Fruit fly (Drosophila melanogaster) whole organism, adult: ENCODE data around the gene CG16953.

Experiments used
- CG11617 ChIP-seq: fragments of 200-800 bp; sonication (Bioruptor generic); optimal IDR thresholded peaks from 2 replicates; lab custom pipeline; 2017; ENCODE audit warnings: mild to moderate bottlenecking, missing biosample characterization, missing genetic modification reagents, missing genetic modification characterization
- CG12768 ChIP-seq: fragments of 200-800 bp; sonication (Bioruptor generic); optimal IDR thresholded peaks from 2 replicates; lab custom pipeline; 2017; ENCODE audit warnings: missing biosample characterization, missing genetic modification characterization, mild to moderate bottlenecking, moderate library complexity, missing genetic modification reagents
- CG14711 ChIP-seq: fragments of 200-800 bp; sonication (Bioruptor generic); optimal IDR thresholded peaks from 2 replicates; lab custom pipeline; 2018; ENCODE audit warnings: missing biosample characterization, mild to moderate bottlenecking, missing genetic modification characterization, moderate library complexity
- CG1620 ChIP-seq: fragments of 200-800 bp; sonication (Bioruptor generic); optimal IDR thresholded peaks from 2 replicates; lab custom pipeline; 2016; ENCODE audit warnings: missing biosample characterization, missing genetic modification characterization
- CG33017 ChIP-seq: fragments of 200-800 bp; sonication (Bioruptor generic); optimal IDR thresholded peaks from 2 replicates; lab custom pipeline; 2018; ENCODE audit warnings: missing biosample characterization, mild to moderate bottlenecking, missing genetic modification characterization, moderate library complexity
- CG5204 ChIP-seq: fragments of 200-800 bp; sonication (Bioruptor generic); optimal IDR thresholded peaks from 2 replicates; lab custom pipeline; 2016; ENCODE audit warnings: missing biosample characterization, missing genetic modification characterization
- CG7045 ChIP-seq: fragments of 200-800 bp; sonication (Bioruptor generic); optimal IDR thresholded peaks from 2 replicates; lab custom pipeline; 2017; ENCODE audit warnings: missing biosample characterization, mild to moderate bottlenecking, missing genetic modification characterization
- CG7101 ChIP-seq: fragments of 200-800 bp; sonication (Bioruptor generic); optimal IDR thresholded peaks from 2 replicates; lab custom pipeline; 2018; ENCODE audit warnings: missing biosample characterization, mild to moderate bottlenecking, missing genetic modification characterization, moderate library complexity
- Clk ChIP-seq: fragments of 200-800 bp; sonication (Bioruptor generic); optimal IDR thresholded peaks from 2 replicates; lab custom pipeline; 2017; ENCODE audit warnings: missing biosample characterization, missing genetic modification characterization
- Crg-1 ChIP-seq: fragments of 200-800 bp; sonication (Bioruptor generic); optimal IDR thresholded peaks from 2 replicates; lab custom pipeline; 2016; ENCODE audit warnings: missing biosample characterization, missing genetic modification characterization
- Hr96 ChIP-seq: fragments of 200-800 bp; sonication (Bioruptor generic); optimal IDR thresholded peaks from 2 replicates; lab custom pipeline; 2016; ENCODE audit warnings: missing biosample characterization, missing genetic modification characterization
- Mnt ChIP-seq: fragments of 200-800 bp; sonication (Bioruptor generic); optimal IDR thresholded peaks from 2 replicates; lab custom pipeline; 2016; ENCODE audit warnings: missing biosample characterization, mild to moderate bottlenecking, missing genetic modification characterization
- bab1 ChIP-seq: fragments of 200-800 bp; sonication (Bioruptor generic); optimal IDR thresholded peaks from 3 replicates; lab custom pipeline; 2019; ENCODE audit warnings: missing biosample characterization, mild to moderate bottlenecking, missing genetic modification characterization, moderate library complexity
- cic ChIP-seq: fragments of 200-800 bp; sonication (Bioruptor generic); optimal IDR thresholded peaks from 2 replicates; lab custom pipeline; 2017; ENCODE audit warnings: missing biosample characterization, mild to moderate bottlenecking, missing genetic modification characterization, moderate library complexity
- cnc ChIP-seq, 2 experiments: fragments of >200 bp; optimal IDR thresholded peaks; 2 replicates each; lab custom pipeline; 2017
- kay ChIP-seq: fragments of 200-800 bp; sonication (Bioruptor generic); peaks from one replicate; lab custom pipeline; 2016; ENCODE audit warnings: missing biosample characterization, missing genetic modification characterization, borderline replicate concordance
- ovo ChIP-seq: fragments of 200-800 bp; sonication (Bioruptor generic); optimal IDR thresholded peaks from 2 replicates; lab custom pipeline; 2016; ENCODE audit warnings: missing biosample characterization, missing genetic modification characterization
- pad ChIP-seq: fragments of 200-800 bp; sonication (Bioruptor generic); optimal IDR thresholded peaks from 3 replicates; lab custom pipeline; 2017; ENCODE audit warnings: missing biosample characterization, missing genetic modification characterization, mild to moderate bottlenecking, moderate library complexity, missing genetic modification reagents
- tj ChIP-seq: fragments of 200-800 bp; sonication (Bioruptor generic); optimal IDR thresholded peaks from 3 replicates; lab custom pipeline; 2017; ENCODE audit warnings: missing biosample characterization, mild to moderate bottlenecking, missing genetic modification characterization, moderate library complexity
- toe ChIP-seq: fragments of 200-800 bp; sonication (Bioruptor generic); optimal IDR thresholded peaks from 2 replicates; lab custom pipeline; 2016; ENCODE audit warnings: missing biosample characterization, missing genetic modification characterization

Gene CG16953

DNA sequence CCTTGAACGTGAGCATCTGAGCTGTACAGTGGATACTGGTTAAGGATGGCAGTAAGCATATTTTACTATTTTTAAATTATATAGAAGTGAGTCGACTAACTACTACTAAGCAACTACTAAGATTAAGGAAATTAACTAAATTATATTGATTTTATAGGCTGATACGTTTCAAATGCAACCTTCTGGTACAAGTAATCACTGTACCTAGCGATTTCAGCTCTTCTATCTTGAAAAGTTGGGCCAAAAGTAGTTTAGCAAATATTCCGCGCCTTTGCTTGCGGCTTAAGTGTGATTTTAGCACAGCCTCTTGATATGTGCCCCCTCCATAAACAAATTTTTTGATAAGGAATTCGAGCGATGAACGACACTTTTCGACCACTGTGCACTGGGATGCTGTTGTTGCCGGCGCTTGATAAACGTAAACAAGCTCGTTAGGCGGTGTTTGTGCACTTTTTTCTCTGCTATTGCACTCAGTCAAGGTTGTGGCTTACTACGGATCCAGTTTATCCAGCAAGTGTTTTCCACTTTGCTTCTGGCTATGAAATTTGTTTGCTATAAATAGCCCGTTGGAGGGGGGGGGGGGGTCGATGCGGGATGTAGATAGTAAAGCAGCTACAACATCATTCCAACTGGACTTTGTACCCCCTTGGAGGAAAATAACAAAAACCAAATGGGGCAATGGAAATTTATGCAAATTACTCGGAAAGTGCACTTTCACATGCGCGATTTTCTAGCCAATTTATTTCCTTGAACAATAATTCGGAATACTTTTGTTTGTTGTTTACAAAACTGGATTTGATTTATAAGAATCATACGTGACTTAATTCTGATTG, 29.1 kb downstream of the CG16953 start:
- TF ChIP-seq CG11617, result peak; percentile 81
- peak; percentile 42 for TF ChIP-seq tj (GFP tag; lab: Kevin White, UChicago)
- TF ChIP-seq CG1620 (GFP tag; lab: Kevin White, UChicago), result peak; percentile 54
- peak; percentile 43 for TF ChIP-seq Crg-1 (GFP tag; lab: Kevin White, UChicago)
- TF ChIP-seq Mnt, result no peak
- no peak for TF ChIP-seq bab1 (GFP tag; lab: Kevin White, UChicago)
- TF ChIP-seq Hr96 (GFP tag; lab: Kevin White, UChicago), result peak; percentile 70
- TF ChIP-seq CG33017 (tag; lab: Kevin White, UChicago), result peak; percentile 91
- peak; percentile 55 for TF ChIP-seq toe (GFP tag; lab: Kevin White, UChicago)
- peak; percentile 86 for TF ChIP-seq CG7101 (tag; lab: Kevin White, UChicago)
- TF ChIP-seq CG7045, result peak; percentile 84
- TF ChIP-seq cic (GFP tag; lab: Kevin White, UChicago), result peak; percentile 90
- TF ChIP-seq cnc (optimal IDR thresholded peaks at IDR 0.05; lab: Kevin White, UChicago), result peak in 1 of 2 experiments; percentile 23
- TF ChIP-seq pad (GFP tag; lab: Kevin White, UChicago), result peak; percentile 62
- peak; percentile 62 for TF ChIP-seq Clk (GFP tag; lab: Kevin White, UChicago)
- TF ChIP-seq ovo (GFP tag; lab: Kevin White, UChicago), result peak; percentile 25
- TF ChIP-seq CG12768 (GFP tag; lab: Kevin White, UChicago), result peak; percentile 88
- peak; percentile 77 for TF ChIP-seq kay (GFP tag; lab: Kevin White, UChicago)
- TF ChIP-seq CG5204 (GFP tag; lab: Kevin White, UChicago), result peak; percentile 88
- TF ChIP-seq CG14711 (tag; lab: Kevin White, UChicago), result peak; percentile 84

DNA sequence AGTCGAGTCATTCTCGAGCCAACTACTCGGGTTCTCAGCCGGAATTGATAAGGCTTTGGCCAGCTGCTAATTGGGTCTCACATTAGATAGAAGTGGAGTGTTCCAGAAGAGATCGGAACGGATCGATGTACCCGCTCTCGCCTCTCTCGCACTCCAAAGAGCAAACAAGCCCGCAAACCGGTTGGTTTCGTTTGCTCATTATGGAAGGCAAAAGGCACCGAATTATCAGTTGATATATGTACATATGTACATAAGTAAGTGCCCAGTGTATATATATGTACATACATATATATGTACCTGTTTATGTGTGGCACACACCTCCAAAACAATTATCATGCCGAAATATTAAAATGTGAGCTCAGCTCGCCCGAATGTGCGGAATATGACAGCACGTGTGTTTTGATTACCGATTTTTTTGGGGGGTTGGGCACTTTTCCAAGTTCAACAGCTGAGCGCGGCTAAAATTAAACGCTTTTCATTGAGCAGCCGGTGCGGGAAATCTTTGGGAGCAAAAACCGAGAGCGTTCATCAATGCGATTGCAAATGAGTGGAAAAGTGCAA, 29.8 kb downstream of the CG16953 start:
- TF ChIP-seq CG33017 (tag; lab: Kevin White, UChicago) (no peak), CG7101 (tag; lab: Kevin White, UChicago) (no peak), bab1 (GFP tag; lab: Kevin White, UChicago) (no peak), toe (GFP tag; lab: Kevin White, UChicago) (no peak), CG12768 (GFP tag; lab: Kevin White, UChicago) (peak; percentile 53), ovo (GFP tag; lab: Kevin White, UChicago) (no peak), CG5204 (GFP tag; lab: Kevin White, UChicago) (no peak), kay (GFP tag; lab: Kevin White, UChicago) (peak; percentile 73), pad (GFP tag; lab: Kevin White, UChicago) (no peak), tj (GFP tag; lab: Kevin White, UChicago) (no peak), Clk (GFP tag; lab: Kevin White, UChicago) (no peak)

DNA sequence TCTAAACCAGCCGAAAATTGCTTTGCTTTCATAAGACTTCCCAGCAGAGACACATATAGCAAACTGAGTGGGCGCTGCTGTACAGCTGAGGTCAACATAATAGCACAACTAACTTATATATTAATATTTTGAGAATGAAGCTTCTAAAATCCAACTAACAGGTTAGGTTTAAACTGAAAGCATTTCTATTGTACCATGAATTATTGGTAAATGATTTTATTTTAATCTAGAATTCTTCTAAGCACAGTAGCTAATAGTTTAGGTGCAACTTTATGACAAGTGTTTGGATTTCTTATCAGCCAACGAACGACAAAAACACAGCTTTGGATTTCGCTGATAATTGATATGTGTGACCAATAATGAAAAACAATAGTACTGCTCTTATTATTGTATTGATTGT, 30.6 kb downstream of the CG16953 start:
- peak; percentile 74 for TF ChIP-seq CG14711 (tag; lab: Kevin White, UChicago)
- peak; percentile 71 for TF ChIP-seq bab1 (GFP tag; lab: Kevin White, UChicago)
- TF ChIP-seq CG12768 (GFP tag; lab: Kevin White, UChicago), result no peak
- peak; percentile 35 for TF ChIP-seq cic (GFP tag; lab: Kevin White, UChicago)
- no peak for TF ChIP-seq cnc (optimal IDR thresholded peaks at IDR 0.05; lab: Kevin White, UChicago)
- TF ChIP-seq CG7101 (tag; lab: Kevin White, UChicago), result peak; percentile 63
- peak; percentile 52 for TF ChIP-seq CG7045
- TF ChIP-seq CG33017 (tag; lab: Kevin White, UChicago), result peak; percentile 63
- TF ChIP-seq tj (GFP tag; lab: Kevin White, UChicago), result no peak
- TF ChIP-seq kay (GFP tag; lab: Kevin White, UChicago), result no peak
- no peak for TF ChIP-seq Crg-1 (GFP tag; lab: Kevin White, UChicago)
- TF ChIP-seq CG11617, result no peak
- TF ChIP-seq ovo (GFP tag; lab: Kevin White, UChicago), result no peak
- TF ChIP-seq CG5204 (GFP tag; lab: Kevin White, UChicago), result no peak
- peak; percentile 44 for TF ChIP-seq pad (GFP tag; lab: Kevin White, UChicago)
- TF ChIP-seq CG1620 (GFP tag; lab: Kevin White, UChicago), result no peak
- TF ChIP-seq toe (GFP tag; lab: Kevin White, UChicago), result no peak
- no peak for TF ChIP-seq Clk (GFP tag; lab: Kevin White, UChicago)
- peak; percentile 30 for TF ChIP-seq Hr96 (GFP tag; lab: Kevin White, UChicago)
- TF ChIP-seq Mnt, result no peak

DNA sequence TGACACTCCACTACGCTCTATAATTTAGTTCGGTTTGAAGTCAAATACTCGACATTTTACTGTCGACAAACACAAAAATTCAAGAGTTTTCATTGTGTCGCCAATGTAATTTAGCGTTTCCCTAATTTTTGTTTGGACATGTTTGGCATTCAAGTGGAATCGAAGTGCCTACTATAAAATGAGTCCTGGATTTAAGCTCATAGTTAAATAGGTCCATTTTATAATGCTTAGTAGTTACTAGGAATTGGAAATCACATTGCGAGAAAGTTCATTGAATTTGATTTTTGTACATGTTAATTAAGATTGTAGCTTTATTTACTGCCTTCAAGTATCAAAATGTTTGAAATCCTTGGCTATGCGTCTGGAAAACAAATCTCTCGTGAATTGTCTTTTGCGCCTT, 31.3 kb downstream of the CG16953 start, which contains the start of gene att-ORFB:
TSS of gene att-ORFB (minus strand) at position 101 of the 400 bp plus-strand sequence.
- TF ChIP-seq CG5204 (GFP tag; lab: Kevin White, UChicago) (no peak), CG12768 (GFP tag; lab: Kevin White, UChicago) (no peak)

DNA sequence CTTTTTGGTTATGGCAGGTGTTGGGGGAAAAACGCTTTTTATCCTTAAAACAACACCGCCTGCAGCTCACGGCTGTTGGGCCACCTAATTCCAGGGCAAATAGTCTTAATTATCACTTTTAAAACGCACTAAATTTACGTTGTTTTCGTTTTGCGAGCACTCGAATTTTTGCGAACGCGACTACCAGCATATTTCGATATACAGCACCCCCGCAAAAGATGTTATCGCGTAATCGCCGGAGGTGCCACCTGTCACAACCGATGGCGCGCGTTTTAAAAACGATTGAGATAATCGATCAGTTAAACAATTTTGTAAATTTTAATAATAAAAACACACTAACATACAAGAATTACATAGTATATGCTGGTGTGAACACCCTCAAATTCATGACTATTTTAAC, 33.5 kb downstream of the CG16953 start, which contains the start of gene Stat92E:
TSS of gene Stat92E (minus strand) at position 219 of the 400 bp plus-strand sequence.
- TF ChIP-seq ovo (GFP tag; lab: Kevin White, UChicago) (no peak), cic (GFP tag; lab: Kevin White, UChicago) (no peak), kay (GFP tag; lab: Kevin White, UChicago) (peak; percentile 21), tj (GFP tag; lab: Kevin White, UChicago) (peak; percentile 24), Crg-1 (GFP tag; lab: Kevin White, UChicago) (no peak)
